Fruit fly (Drosophila melanogaster): ENCODE results near the gene CG9154.

CG9154 gene

DNA sequence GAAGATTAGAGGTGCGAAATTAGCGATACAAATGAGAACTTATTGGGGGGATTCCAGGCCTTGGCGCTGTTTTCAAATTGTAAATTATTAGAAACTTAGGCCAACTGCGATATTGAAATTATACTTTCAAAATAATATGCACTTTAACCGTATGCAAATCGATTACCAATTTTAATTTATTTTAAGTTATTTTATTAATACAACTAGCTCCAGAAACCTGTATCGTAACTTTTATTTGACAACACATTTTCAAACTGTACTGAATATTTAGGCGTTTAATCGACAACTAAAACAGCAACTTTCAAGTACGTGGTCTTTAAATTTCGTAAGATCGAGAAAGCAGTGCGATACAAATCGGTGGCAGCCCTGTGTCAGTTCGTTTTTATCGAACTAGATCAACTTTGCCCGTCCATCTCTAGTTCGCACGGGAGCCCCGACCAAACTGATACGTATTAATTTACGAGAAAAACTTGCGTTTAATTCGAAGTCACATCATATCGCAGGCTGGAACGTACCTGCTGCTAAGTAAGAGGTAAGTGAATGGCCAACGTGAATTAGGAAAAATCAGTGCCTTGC is at the start of gene CG9154, which contains the start of gene Kr-h2 (continued):
- TF ChIP-seq gsb-n (tag; optimal IDR thresholded peaks at IDR 0.05): no peak
- TF ChIP-seq CG13894 (tag; optimal IDR thresholded peaks at IDR 0.05): peak; percentile 57
- TF ChIP-seq dmrt11E (tag; optimal IDR thresholded peaks at IDR 0.05): peak; percentile 11
- TF ChIP-seq jigr1 (GFP tag; IDR thresholded peaks at IDR 0.05): peak; percentile 54; the same call in 1 of the 3 replicates
- TF ChIP-seq CG14710 (tag; optimal IDR thresholded peaks at IDR 0.05): peak; percentile 69
- peak; percentile 54 for TF ChIP-seq CG17361 (GFP tag; IDR thresholded peaks at IDR 0.05)
- peak; percentile 98 for TF ChIP-seq CG2116 (GFP tag; optimal IDR thresholded peaks at IDR 0.05)
- peak; percentile 62 for TF ChIP-seq CG10543 (GFP tag; optimal IDR thresholded peaks at IDR 0.05)
- no peak for TF ChIP-seq CG6654 (GFP tag; optimal IDR thresholded peaks at IDR 0.05)
- peak; percentile 3 for TF ChIP-seq Usf (GFP tag; optimal IDR thresholded peaks at IDR 0.05)
- TF ChIP-seq CG12219 (GFP tag; optimal IDR thresholded peaks at IDR 0.05): no peak
- TF ChIP-seq CG12236 (GFP tag; optimal IDR thresholded peaks at IDR 0.05): no peak
- TF ChIP-seq YL-1 (GFP tag; optimal IDR thresholded peaks at IDR 0.05): peak; percentile 8
- TF ChIP-seq unpg (GFP tag; optimal IDR thresholded peaks at IDR 0.05): peak; percentile 1
- TF ChIP-seq dmrt99B (tag; optimal IDR thresholded peaks at IDR 0.05): peak; percentile 23
- no peak for TF ChIP-seq danr (GFP tag; IDR thresholded peaks at IDR 0.05)
- peak; percentile 13 for TF ChIP-seq CG15696 (tag; optimal IDR thresholded peaks at IDR 0.05)
- TF ChIP-seq CG13123 (GFP tag; optimal IDR thresholded peaks at IDR 0.05): no peak
- TF ChIP-seq CG11560 (tag; IDR thresholded peaks at IDR 0.05): no peak
- TF ChIP-seq CG8359 (GFP tag; optimal IDR thresholded peaks at IDR 0.05; ENCODE audit: borderline replicate concordance): no peak
- no peak for TF ChIP-seq chm (GFP tag; IDR thresholded peaks at IDR 0.05)
- TF ChIP-seq lab (GFP tag; optimal IDR thresholded peaks at IDR 0.05): peak; percentile 69
- peak; percentile 15 for TF ChIP-seq CG9797 (GFP tag; optimal IDR thresholded peaks at IDR 0.05)
- no peak for TF ChIP-seq zfh1 (GFP tag; IDR thresholded peaks at IDR 0.05)
- peak in 1 of 2 experiments; percentile 18 for TF ChIP-seq Pdp1 (GFP tag; optimal IDR thresholded peaks at IDR 0.05)
- peak; percentile 14 for TF ChIP-seq Max (GFP tag; optimal IDR thresholded peaks at IDR 0.05)
- no peak for TF ChIP-seq cato (GFP tag; optimal IDR thresholded peaks at IDR 0.05; ENCODE audit: borderline replicate concordance)
- TF ChIP-seq sisA (GFP tag; IDR thresholded peaks at IDR 0.05): no peak
- TF ChIP-seq vfl (GFP tag; optimal IDR thresholded peaks at IDR 0.05): no peak
- TF ChIP-seq Sox100B (GFP tag; optimal IDR thresholded peaks at IDR 0.05): peak; percentile 1
- TF ChIP-seq CG1024 (GFP tag; IDR thresholded peaks at IDR 0.05): no peak
- no peak for TF ChIP-seq Hr3 (GFP tag; optimal IDR thresholded peaks at IDR 0.05)
- no peak for TF ChIP-seq CG17385 (GFP tag; optimal IDR thresholded peaks at IDR 0.05)
- TF ChIP-seq Dip3 (GFP tag; optimal IDR thresholded peaks at IDR 0.05): peak; percentile 7
- TF ChIP-seq CG32532 (GFP tag; IDR thresholded peaks at IDR 0.05): peak; percentile 54; the same call in 1 of the 2 replicates
- peak; percentile 31 for TF ChIP-seq sqz (GFP tag; optimal IDR thresholded peaks at IDR 0.05)
- TF ChIP-seq CG3065 (GFP tag; optimal IDR thresholded peaks at IDR 0.05): no peak
- peak; percentile 4 for TF ChIP-seq fu2 (GFP tag; optimal IDR thresholded peaks at IDR 0.05)
- TF ChIP-seq lola (GFP tag; optimal IDR thresholded peaks at IDR 0.05): peak in 1 of 3 experiments; percentile 25
- no peak for TF ChIP-seq Neu2 (GFP tag; optimal IDR thresholded peaks at IDR 0.05; ENCODE audit: borderline replicate concordance)
- no peak for TF ChIP-seq ham (GFP tag; IDR thresholded peaks at IDR 0.05)
- TF ChIP-seq Dp (GFP tag; optimal IDR thresholded peaks at IDR 0.05): peak; percentile 84
- TF ChIP-seq pros (GFP tag; optimal IDR thresholded peaks at IDR 0.05): no peak
- peak; percentile 34 for TF ChIP-seq CG30020 (tag; optimal IDR thresholded peaks at IDR 0.05)
- TF ChIP-seq Sry-β (GFP tag; optimal IDR thresholded peaks at IDR 0.05): peak; percentile 28
- TF ChIP-seq dysf (GFP tag; IDR thresholded peaks at IDR 0.05): peak; percentile 32; the same call in 1 of the 3 replicates
- peak; percentile 33 for TF ChIP-seq CG15269 (tag; optimal IDR thresholded peaks at IDR 0.05)
- no peak for TF ChIP-seq CG7372 (GFP tag; IDR thresholded peaks at IDR 0.05)
- TF ChIP-seq emc (GFP tag; optimal IDR thresholded peaks at IDR 0.05): no peak
